Worm (Caenorhabditis elegans) whole organism, midembryonic: ENCODE results near the gene vdac-1.

Experiments used
- T22C8.4 ChIP-seq: fragments of 200-800 bp; sonication (Bioruptor generic); IDR thresholded peaks from 2 replicates; pipeline ENCODE4 v1.3.6; 2022; ENCODE audit warnings: missing genetic modification characterization, missing compliant biosample characterization
- cog-1 ChIP-seq: sonication (generic microtip); optimal IDR thresholded peaks from 2 replicates; lab custom pipeline; 2016; ENCODE audit warnings: missing genetic modification characterization, missing compliant biosample characterization
- flt-1 ChIP-seq: fragments of 200-800 bp; sonication (Bioruptor generic); IDR thresholded peaks from 2 replicates; pipeline ENCODE4 v1.3.6; 2022; ENCODE audit warnings: missing genetic modification characterization, missing compliant biosample characterization
- klf-2 ChIP-seq: fragments of 200-800 bp; sonication (Bioruptor generic); conservative IDR thresholded peaks from 2 replicates; pipeline ENCODE4 v1.3.6; 2022; ENCODE audit warnings: missing genetic modification reagents, missing genetic modification characterization, missing compliant biosample characterization
- med-1 ChIP-seq: sonication (generic microtip); optimal IDR thresholded peaks from 2 replicates; lab custom pipeline; 2017; ENCODE audit warnings: missing genetic modification characterization, mild to moderate bottlenecking, missing compliant biosample characterization, antibody characterized with exemption, missing genetic modification reagents; ENCODE audit not compliant: insufficient read depth
- ref-1 ChIP-seq: fragments of 200-800 bp; sonication (Bioruptor generic); conservative IDR thresholded peaks from 2 replicates; pipeline ENCODE4 v1.3.6; 2022; ENCODE audit warnings: missing genetic modification reagents, missing genetic modification characterization, missing compliant biosample characterization
- tab-1 ChIP-seq: fragments of 200-800 bp; sonication (Bioruptor generic); IDR thresholded peaks from 2 replicates; pipeline ENCODE4 v1.3.6; 2022; ENCODE audit warnings: missing genetic modification characterization, missing compliant biosample characterization
- ztf-23 ChIP-seq: fragments of 200-800 bp; sonication (Bioruptor generic); IDR thresholded peaks from 2 replicates; pipeline ENCODE4 v1.3.6; 2022; ENCODE audit warnings: missing genetic modification reagents, missing genetic modification characterization, missing compliant biosample characterization
- ztf-29 ChIP-seq: fragments of 200-800 bp; sonication (Bioruptor generic); IDR thresholded peaks from 2 replicates; pipeline ENCODE4 v1.3.6; 2022; ENCODE audit warnings: missing genetic modification reagents, missing genetic modification characterization, missing compliant biosample characterization

vdac-1 gene

ce11 chrIV:7512617-7513233 is 5.0 kb upstream of the vdac-1 start, which contains the start of the genes plc-4 and R05G6.4:
Gene plc-4 (minus strand): TSS chrIV:7512667.
Gene R05G6.4 (plus strand): TSS chrIV:7513233.
- TF ChIP-seq ref-1 (GFP tag; lab: Robert Waterston, UW), result no peak

- no peak for TF ChIP-seq T22C8.4 (GFP tag; lab: Robert Waterston, UW)
- no peak for TF ChIP-seq tab-1 (GFP tag; lab: Robert Waterston, UW)
- no peak for TF ChIP-seq med-1
- TF ChIP-seq flt-1 (GFP tag; lab: Robert Waterston, UW), result no peak
- no peak for TF ChIP-seq ztf-23 (GFP tag; lab: Robert Waterston, UW)
- no peak for TF ChIP-seq cog-1 (tag; lab: Kevin White, UChicago)
- no peak for TF ChIP-seq klf-2 (GFP tag; lab: Robert Waterston, UW)
- TF ChIP-seq ref-1 (GFP tag; lab: Robert Waterston, UW), result no peak
- no peak for TF ChIP-seq ztf-29 (GFP tag; lab: Robert Waterston, UW)
These were observed 3.1 kb upstream of the vdac-1 start for ce11 chrIV:7510829-7511228.

ce11 chrIV:7508850-7509249 is 1.2 kb upstream of the vdac-1 start:
- TF ChIP-seq med-1 (no peak), flt-1 (GFP tag; lab: Robert Waterston, UW) (no peak), ref-1 (GFP tag; lab: Robert Waterston, UW) (no peak), cog-1 (tag; lab: Kevin White, UChicago) (no peak), ztf-29 (GFP tag; lab: Robert Waterston, UW) (no peak), tab-1 (GFP tag; lab: Robert Waterston, UW) (no peak), T22C8.4 (GFP tag; lab: Robert Waterston, UW) (no peak), ztf-23 (GFP tag; lab: Robert Waterston, UW) (no peak), klf-2 (GFP tag; lab: Robert Waterston, UW) (no peak)

ce11 chrIV:7507305-7507704 is 386 bp downstream of the vdac-1 start:
- TF ChIP-seq flt-1 (GFP tag; lab: Robert Waterston, UW) (no peak), cog-1 (tag; lab: Kevin White, UChicago) (no peak), ref-1 (GFP tag; lab: Robert Waterston, UW) (no peak), tab-1 (GFP tag; lab: Robert Waterston, UW) (no peak), ztf-23 (GFP tag; lab: Robert Waterston, UW) (no peak), med-1 (no peak), T22C8.4 (GFP tag; lab: Robert Waterston, UW) (no peak), ztf-29 (GFP tag; lab: Robert Waterston, UW) (no peak), klf-2 (GFP tag; lab: Robert Waterston, UW) (no peak)

ce11 chrIV:7506711-7507110 is 980 bp downstream of the vdac-1 start:
- no peak for TF ChIP-seq tab-1 (GFP tag; lab: Robert Waterston, UW)
- no peak for TF ChIP-seq ztf-23 (GFP tag; lab: Robert Waterston, UW)
- TF ChIP-seq ztf-29 (GFP tag; lab: Robert Waterston, UW), result no peak
- no peak for TF ChIP-seq klf-2 (GFP tag; lab: Robert Waterston, UW)
- TF ChIP-seq med-1, result no peak
- no peak for TF ChIP-seq cog-1 (tag; lab: Kevin White, UChicago)
- no peak for TF ChIP-seq T22C8.4 (GFP tag; lab: Robert Waterston, UW)
- TF ChIP-seq flt-1 (GFP tag; lab: Robert Waterston, UW), result no peak
- no peak for TF ChIP-seq ref-1 (GFP tag; lab: Robert Waterston, UW)

ce11 chrIV:7505866-7506488 is 1.7 kb downstream of the vdac-1 start:
- TF ChIP-seq cog-1 (tag; lab: Kevin White, UChicago) (no peak), T22C8.4 (GFP tag; lab: Robert Waterston, UW) (no peak), ztf-29 (GFP tag; lab: Robert Waterston, UW) (no peak), ztf-23 (GFP tag; lab: Robert Waterston, UW) (no peak), flt-1 (GFP tag; lab: Robert Waterston, UW) (no peak), med-1 (no peak), tab-1 (GFP tag; lab: Robert Waterston, UW) (no peak), ref-1 (GFP tag; lab: Robert Waterston, UW) (no peak), klf-2 (GFP tag; lab: Robert Waterston, UW) (no peak)

- TF ChIP-seq klf-2 (GFP tag; lab: Robert Waterston, UW) (no peak), ref-1 (GFP tag; lab: Robert Waterston, UW) (no peak), cog-1 (tag; lab: Kevin White, UChicago) (no peak), ztf-23 (GFP tag; lab: Robert Waterston, UW) (no peak), flt-1 (GFP tag; lab: Robert Waterston, UW) (no peak), med-1 (no peak), T22C8.4 (GFP tag; lab: Robert Waterston, UW) (no peak), tab-1 (GFP tag; lab: Robert Waterston, UW) (no peak)
These were observed 4.4 kb downstream of the vdac-1 start, which contains the start of gene glt-6 for ce11 chrIV:7503322-7503721. Gene glt-6 (plus strand): TSS chrIV:7503622.

ce11 chrIV:7501337-7501736 is 6.4 kb downstream of the vdac-1 start, which contains the start of gene F55G1.15:
Gene F55G1.15 (minus strand): TSS chrIV:7501437.
- TF ChIP-seq ref-1 (GFP tag; lab: Robert Waterston, UW) (no peak), T22C8.4 (GFP tag; lab: Robert Waterston, UW) (no peak), ztf-23 (GFP tag; lab: Robert Waterston, UW) (no peak), med-1 (no peak), tab-1 (GFP tag; lab: Robert Waterston, UW) (no peak), ztf-29 (GFP tag; lab: Robert Waterston, UW) (no peak), cog-1 (tag; lab: Kevin White, UChicago) (no peak)

ce11 chrIV:7500924-7501323 is 6.8 kb downstream of the vdac-1 start:
- TF ChIP-seq ref-1 (GFP tag; lab: Robert Waterston, UW) (no peak), tab-1 (GFP tag; lab: Robert Waterston, UW) (no peak), cog-1 (tag; lab: Kevin White, UChicago) (no peak), ztf-29 (GFP tag; lab: Robert Waterston, UW) (no peak), med-1 (no peak), ztf-23 (GFP tag; lab: Robert Waterston, UW) (no peak), flt-1 (GFP tag; lab: Robert Waterston, UW) (no peak), T22C8.4 (GFP tag; lab: Robert Waterston, UW) (no peak), klf-2 (GFP tag; lab: Robert Waterston, UW) (no peak)
